Worm (Caenorhabditis elegans) whole organism, young adult: ENCODE data around the gene rnp-7.

Source experiments
- B0336.3 ChIP-seq: fragments of 200-800 bp; sonication (Bioruptor generic); IDR thresholded peaks from 2 replicates; pipeline ENCODE4 v1.3.6; 2022; ENCODE audit warnings: missing genetic modification characterization, missing compliant biosample characterization
- F10E7.11 ChIP-seq: sonication (generic microtip); optimal IDR thresholded peaks from 2 replicates; lab custom pipeline; 2017; ENCODE audit warnings: mild to moderate bottlenecking, missing genetic modification characterization, moderate library complexity, missing compliant biosample characterization
- F23B12.7 ChIP-seq: sonication (generic microtip); optimal IDR thresholded peaks from 2 replicates; lab custom pipeline; 2017; ENCODE audit warnings: missing genetic modification characterization, mild to moderate bottlenecking, missing compliant biosample characterization, antibody characterized with exemption, moderate library complexity; ENCODE audit not compliant: insufficient read depth
- F33H1.4 ChIP-seq: fragments of 200-800 bp; sonication (Bioruptor generic); IDR thresholded peaks from 2 replicates; pipeline ENCODE4 v1.3.6; 2022; ENCODE audit warnings: missing genetic modification reagents, missing genetic modification characterization, missing compliant biosample characterization
- F37B4.10 ChIP-seq: fragments of 200-800 bp; sonication (Bioruptor generic); IDR thresholded peaks from 2 replicates; pipeline ENCODE4 v1.3.6; 2022; ENCODE audit warnings: missing genetic modification characterization, missing compliant biosample characterization
- F39B2.1 ChIP-seq: fragments of 200-800 bp; sonication (Bioruptor generic); IDR thresholded peaks from 2 replicates; pipeline ENCODE4 v1.3.6; 2022; ENCODE audit warnings: missing genetic modification reagents, missing genetic modification characterization, missing compliant biosample characterization
- F55B11.4 ChIP-seq: sonication (generic microtip); optimal IDR thresholded peaks from 2 replicates; lab custom pipeline; 2016; ENCODE audit warnings: missing compliant biosample characterization, missing genetic modification characterization, borderline replicate concordance; ENCODE audit not compliant: insufficient read depth
- Y53G8AR.9 ChIP-seq: fragments of 200-800 bp; sonication (Bioruptor generic); conservative IDR thresholded peaks from 2 replicates; pipeline ENCODE4 v1.3.6; 2022; ENCODE audit warnings: missing genetic modification reagents, missing genetic modification characterization, missing compliant biosample characterization
- Y95B8A.8 ChIP-seq: fragments of 200-800 bp; sonication (Bioruptor generic); IDR thresholded peaks from 2 replicates; pipeline ENCODE4 v1.3.6; 2022; ENCODE audit warnings: missing genetic modification reagents, missing genetic modification characterization, missing compliant biosample characterization
- athp-1 ChIP-seq: sonication (generic microtip); optimal IDR thresholded peaks from 2 replicates; lab custom pipeline; 2017; ENCODE audit warnings: mild to moderate bottlenecking, missing genetic modification characterization, missing compliant biosample characterization
- ccch-3 ChIP-seq: fragments of 200-800 bp; sonication (Bioruptor generic); optimal IDR thresholded peaks from 2 replicates; lab custom pipeline; 2018; ENCODE audit warnings: mild to moderate bottlenecking, missing genetic modification characterization, missing compliant biosample characterization
- dpff-1 ChIP-seq: sonication (generic microtip); optimal IDR thresholded peaks from 2 replicates; lab custom pipeline; 2017; ENCODE audit warnings: mild to moderate bottlenecking, missing genetic modification characterization, missing compliant biosample characterization
- egl-18 ChIP-seq: fragments of 200-800 bp; sonication (Bioruptor generic); IDR thresholded peaks from 2 replicates; pipeline ENCODE4 v1.3.6; 2022; ENCODE audit warnings: missing genetic modification reagents, missing genetic modification characterization, missing compliant biosample characterization
- egl-44 ChIP-seq: fragments of 200-800 bp; sonication (Bioruptor generic); IDR thresholded peaks from 2 replicates; pipeline ENCODE4 v1.3.6; 2022; ENCODE audit warnings: missing genetic modification reagents, missing genetic modification characterization, missing compliant biosample characterization
- gei-17 ChIP-seq: fragments of 200-800 bp; sonication (Bioruptor generic); optimal IDR thresholded peaks from 2 replicates; lab custom pipeline; 2018; ENCODE audit warnings: mild to moderate bottlenecking, missing genetic modification characterization, missing compliant biosample characterization
- him-1 ChIP-seq: sonication (generic microtip); optimal IDR thresholded peaks from 2 replicates; lab custom pipeline; 2016; ENCODE audit warnings: missing genotype, missing genetic modification reagents, missing genetic modification characterization, missing compliant biosample characterization
- hlh-12 ChIP-seq: sonication (generic microtip); optimal IDR thresholded peaks from 2 replicates; lab custom pipeline; 2016; ENCODE audit warnings: missing genetic modification characterization, missing compliant biosample characterization
- hlh-26 ChIP-seq: fragments of 200-800 bp; sonication (Bioruptor generic); conservative IDR thresholded peaks from 2 replicates; pipeline ENCODE4 v1.3.6; 2022; ENCODE audit warnings: missing genetic modification reagents, missing genetic modification characterization, missing compliant biosample characterization
- hmg-20 ChIP-seq: fragments of 200-800 bp; sonication (Bioruptor generic); IDR thresholded peaks from 2 replicates; pipeline ENCODE4 v1.3.6; 2022; ENCODE audit warnings: missing genetic modification reagents, missing genetic modification characterization, missing compliant biosample characterization
- hrde-1 ChIP-seq: sonication (generic microtip); optimal IDR thresholded peaks from 2 replicates; lab custom pipeline; 2016; ENCODE audit warnings: missing genetic modification characterization, mild to moderate bottlenecking, missing compliant biosample characterization, moderate library complexity, missing genotype, missing genetic modification reagents, borderline replicate concordance
- hsf-1 ChIP-seq: fragments of 200-800 bp; sonication (Bioruptor generic); IDR thresholded peaks from 2 replicates; pipeline ENCODE4 v1.3.6; 2022; ENCODE audit warnings: missing genetic modification reagents, missing genetic modification characterization, missing compliant biosample characterization
- let-607 ChIP-seq, 2 experiments: fragments of 200-800 bp in 1 of 2; sonication (Bioruptor generic) in 1 of 2; sonication (generic microtip) in 1 of 2; optimal IDR thresholded peaks; 2 replicates each; lab custom pipeline; 2016 to 2018; ENCODE audit warnings: mild to moderate bottlenecking in 2 of 2, missing compliant biosample characterization in 2 of 2, missing genetic modification characterization in 2 of 2, moderate library complexity in 2 of 2, missing genotype in 1 of 2
- lin-26 ChIP-seq: fragments of 200-800 bp; sonication (Bioruptor generic); IDR thresholded peaks from 2 replicates; pipeline ENCODE4 v1.3.6; 2022; ENCODE audit warnings: missing genetic modification reagents, missing genetic modification characterization, missing compliant biosample characterization
- madf-8 ChIP-seq: fragments of 200-800 bp; sonication (Bioruptor generic); conservative IDR thresholded peaks from 2 replicates; pipeline ENCODE4 v1.3.6; 2022; ENCODE audit warnings: missing genetic modification reagents, missing genetic modification characterization, missing compliant biosample characterization
- nfyb-1 ChIP-seq: fragments of 200-800 bp; sonication (Bioruptor generic); IDR thresholded peaks from 2 replicates; pipeline ENCODE4 v1.3.6; 2022; ENCODE audit warnings: missing genetic modification reagents, missing genetic modification characterization, missing compliant biosample characterization
- nhr-27 ChIP-seq: fragments of 200-800 bp; sonication (Bioruptor generic); optimal IDR thresholded peaks from 2 replicates; lab custom pipeline; 2018; ENCODE audit warnings: mild to moderate bottlenecking, missing genetic modification characterization, moderate library complexity, missing compliant biosample characterization
- pbrm-1 ChIP-seq: fragments of 200-800 bp; sonication (Bioruptor generic); IDR thresholded peaks from 2 replicates; pipeline ENCODE4 v1.3.6; 2022; ENCODE audit warnings: missing genetic modification reagents, missing genetic modification characterization, missing compliant biosample characterization
- rcor-1 ChIP-seq: fragments of 200-800 bp; sonication (Bioruptor generic); IDR thresholded peaks from 2 replicates; pipeline ENCODE4 v1.3.6; 2022; ENCODE audit warnings: missing genetic modification reagents, missing genetic modification characterization, missing compliant biosample characterization
- repo-1 ChIP-seq: sonication (generic microtip); optimal IDR thresholded peaks from 2 replicates; lab custom pipeline; 2017; ENCODE audit warnings: mild to moderate bottlenecking, missing genetic modification characterization, missing compliant biosample characterization
- rpc-1 ChIP-seq, 2 experiments: fragments of 150-350 bp in 1 of 2; sonication (generic microtip) in 1 of 2; optimal IDR thresholded peaks; 2 replicates each; lab custom pipeline; 2014 to 2018; ENCODE audit warnings: missing biosample characterization in 1 of 2, missing genetic modification characterization in 1 of 2, missing genetic modification reagents in 1 of 2, missing genotype in 1 of 2
- sdz-38 ChIP-seq: sonication (generic microtip); optimal IDR thresholded peaks from 2 replicates; lab custom pipeline; 2016; ENCODE audit warnings: missing genotype, missing genetic modification characterization, missing compliant biosample characterization
- snpc-1.1 ChIP-seq: sonication (generic microtip); optimal IDR thresholded peaks from 2 replicates; lab custom pipeline; 2017; ENCODE audit warnings: missing genetic modification characterization, mild to moderate bottlenecking, missing compliant biosample characterization, antibody characterized with exemption, moderate library complexity, missing genotype, missing genetic modification reagents; ENCODE audit not compliant: insufficient read depth
- snpc-1.3 ChIP-seq: sonication (generic microtip); optimal IDR thresholded peaks from 2 replicates; lab custom pipeline; 2017; ENCODE audit warnings: missing genetic modification characterization, mild to moderate bottlenecking, missing compliant biosample characterization, antibody characterized with exemption, moderate library complexity, missing genotype, missing genetic modification reagents; ENCODE audit not compliant: insufficient read depth
- snpc-3.4 ChIP-seq: sonication (generic microtip); optimal IDR thresholded peaks from 2 replicates; lab custom pipeline; 2017; ENCODE audit warnings: missing genetic modification characterization, mild to moderate bottlenecking, missing compliant biosample characterization, antibody characterized with exemption, moderate library complexity, missing genotype, missing genetic modification reagents
- snpc-4 ChIP-seq, 5 experiments: fragments of 150-350 bp in 1 of 5; sonication (generic microtip) in 4 of 5; optimal IDR thresholded peaks; 2 replicates each; lab custom pipeline; 2014 to 2018; ENCODE audit warnings: missing genetic modification characterization in 5 of 5, missing biosample characterization in 3 of 5, antibody characterized with exemption in 2 of 5, mild to moderate bottlenecking in 2 of 5, missing compliant biosample characterization in 2 of 5, missing genotype in 2 of 5, moderate library complexity in 2 of 5, missing genetic modification reagents in 1 of 5
- unc-62 ChIP-seq: fragments of 150-350 bp; optimal IDR thresholded peaks from 2 replicates; lab custom pipeline; 2014; ENCODE audit warnings: missing biosample characterization, missing genetic modification reagents, missing genetic modification characterization
- ztf-28 ChIP-seq: fragments of 200-800 bp; sonication (Bioruptor generic); IDR thresholded peaks from 2 replicates; pipeline ENCODE4 v1.3.6; 2022; ENCODE audit warnings: missing genetic modification reagents, missing genetic modification characterization, missing compliant biosample characterization

rnp-7 gene

ce11 chrIII:7140228-7140710 is 20.7 kb downstream of the rnp-7 start (continued):
- TF ChIP-seq snpc-1.3 (tag; lab: Kevin White, UChicago) (peak; percentile 89), pbrm-1 (GFP tag; lab: Robert Waterston, UW) (peak; percentile 94), F33H1.4 (GFP tag; lab: Robert Waterston, UW) (peak; percentile 51), snpc-1.1 (tag; lab: Kevin White, UChicago) (peak; percentile 98), him-1 (tag; lab: Kevin White, UChicago) (peak; percentile 62), F39B2.1 (GFP tag; lab: Robert Waterston, UW) (0 out of 2 replicates have a peak, but pooled peaks have one; percentile 64), Y53G8AR.9 (GFP tag; lab: Robert Waterston, UW) (peak; percentile 51; the same call in 1 of the 2 replicates), repo-1 (tag; lab: Kevin White, UChicago) (peak; percentile 39), ztf-28 (GFP tag; lab: Robert Waterston, UW) (0 out of 2 replicates have a peak, but pooled peaks have one; percentile 14), egl-18 (GFP tag; lab: Robert Waterston, UW) (no peak), snpc-4 (GFP tag; optimal IDR thresholded peaks at IDR 0.05; lab: Kevin White, UChicago) (peak; percentile 94), snpc-4 (tag; optimal IDR thresholded peaks at IDR 0.05; lab: Kevin White, UChicago) (peak; percentile 94 to 98 (median 96)), rpc-1 (optimal IDR thresholded peaks at IDR 0.05; lab: Kevin White, UChicago) (no peak), rpc-1 (tag; optimal IDR thresholded peaks at IDR 0.05; lab: Kevin White, UChicago) (no peak), ccch-3 (GFP tag; lab: Kevin White, UChicago) (no peak), nfyb-1 (GFP tag; lab: Robert Waterston, UW) (peak; percentile 72), lin-26 (GFP tag; lab: Robert Waterston, UW) (peak; percentile 45; the same call in 1 of the 2 replicates), F23B12.7 (no peak), gei-17 (GFP tag; lab: Kevin White, UChicago) (no peak), snpc-3.4 (tag; lab: Kevin White, UChicago) (peak; percentile 91), hlh-26 (no peak), B0336.3 (GFP tag; lab: Robert Waterston, UW) (peak; percentile 66; the same call in 1 of the 2 replicates), hlh-12 (no peak), F10E7.11 (no peak), hrde-1 (tag; lab: Kevin White, UChicago) (peak; percentile 75), sdz-38 (tag; lab: Kevin White, UChicago) (no peak), madf-8 (GFP tag; lab: Robert Waterston, UW) (peak; percentile 31; the same call in 1 of the 2 replicates), let-607 (tag; optimal IDR thresholded peaks at IDR 0.05; lab: Kevin White, UChicago) (peak in 1 of 2 experiments; percentile 8), unc-62 (GFP tag; lab: Kevin White, UChicago) (no peak)

ce11 chrIII:7138178-7138577 is 22.8 kb downstream of the rnp-7 start, which contains the start of gene B0280.11:
TSS of gene B0280.11 (minus strand) at chrIII:7138278.
- no peak for TF ChIP-seq egl-44 (GFP tag; lab: Robert Waterston, UW)
- no peak for TF ChIP-seq F55B11.4 (tag; lab: Kevin White, UChicago)
- no peak for TF ChIP-seq Y53G8AR.9 (GFP tag; lab: Robert Waterston, UW)
- no peak for TF ChIP-seq F37B4.10
- no peak for TF ChIP-seq nhr-27 (tag; lab: Kevin White, UChicago)
- TF ChIP-seq dpff-1 (tag; lab: Kevin White, UChicago) = no peak
- no peak for TF ChIP-seq rcor-1 (GFP tag; lab: Robert Waterston, UW)
- TF ChIP-seq Y95B8A.8 (GFP tag; lab: Robert Waterston, UW) = no peak
- TF ChIP-seq hmg-20 = no peak
- TF ChIP-seq gei-17 (GFP tag; lab: Kevin White, UChicago) = no peak
- TF ChIP-seq hsf-1 = no peak
- no peak for TF ChIP-seq athp-1
